Worm (Caenorhabditis elegans) whole organism, young adult: Measurements from ENCODE around the gene Y43F8B.17.

ENCODE experiments used
- B0035.1 ChIP-seq: sonication (generic microtip); optimal IDR thresholded peaks from 2 replicates; lab custom pipeline; 2016; ENCODE audit warnings: missing genetic modification characterization, mild to moderate bottlenecking, missing compliant biosample characterization, missing genotype, missing genetic modification reagents
- C06A6.2 ChIP-seq: fragments of 200-800 bp; sonication (Bioruptor generic); conservative IDR thresholded peaks from 2 replicates; pipeline ENCODE4 v1.3.6; 2022; ENCODE audit warnings: missing genetic modification characterization, missing compliant biosample characterization
- D2030.7 ChIP-seq: fragments of 200-800 bp; sonication (Bioruptor generic); IDR thresholded peaks from 2 replicates; pipeline ENCODE4 v1.3.6; 2022; ENCODE audit warnings: missing genetic modification reagents, missing genetic modification characterization, missing compliant biosample characterization
- F49E8.2 ChIP-seq: sonication (generic microtip); optimal IDR thresholded peaks from 3 replicates; lab custom pipeline; 2017; ENCODE audit warnings: missing genetic modification characterization, mild to moderate bottlenecking, missing compliant biosample characterization, antibody characterized with exemption, moderate library complexity; ENCODE audit not compliant: insufficient read depth
- F57A8.1 ChIP-seq: fragments of 200-800 bp; sonication (Bioruptor generic); optimal IDR thresholded peaks from 2 replicates; lab custom pipeline; 2018; ENCODE audit warnings: mild to moderate bottlenecking, missing genetic modification characterization, moderate library complexity, missing compliant biosample characterization
- F57C9.4 ChIP-seq: sonication (generic microtip); optimal IDR thresholded peaks from 2 replicates; lab custom pipeline; 2017; ENCODE audit warnings: mild to moderate bottlenecking, missing genetic modification characterization, missing compliant biosample characterization
- K11D2.4 ChIP-seq: fragments of 200-800 bp; sonication (Bioruptor generic); IDR thresholded peaks from 2 replicates; pipeline ENCODE4 v1.3.6; 2022; ENCODE audit warnings: missing genetic modification reagents, missing genetic modification characterization, missing compliant biosample characterization
- T26A5.8 ChIP-seq: sonication (generic microtip); optimal IDR thresholded peaks from 2 replicates; lab custom pipeline; 2016; ENCODE audit warnings: missing genetic modification characterization, missing compliant biosample characterization
- Y53G8AR.9 ChIP-seq: fragments of 200-800 bp; sonication (Bioruptor generic); conservative IDR thresholded peaks from 2 replicates; pipeline ENCODE4 v1.3.6; 2022; ENCODE audit warnings: missing genetic modification reagents, missing genetic modification characterization, missing compliant biosample characterization
- ama-1 ChIP-seq, 3 experiments: fragments of 150-350 bp in 1 of 3; sonication (generic microtip) in 2 of 3; optimal IDR thresholded peaks; 2 replicates each; lab custom pipeline; 2014 to 2018; ENCODE audit warnings: missing biosample characterization in 2 of 3, missing genetic modification characterization in 2 of 3, missing genetic modification reagents in 2 of 3
- aptf-3 ChIP-seq: fragments of 200-800 bp; sonication (Bioruptor generic); IDR thresholded peaks from 2 replicates; pipeline ENCODE4 v1.3.6; 2022; ENCODE audit warnings: missing genetic modification characterization, missing compliant biosample characterization
- attf-5 ChIP-seq: fragments of 200-800 bp; sonication (Bioruptor generic); optimal IDR thresholded peaks from 2 replicates; lab custom pipeline; 2018; ENCODE audit warnings: mild to moderate bottlenecking, missing genetic modification characterization, missing compliant biosample characterization
- attf-6 ChIP-seq: fragments of 200-800 bp; sonication (Bioruptor generic); IDR thresholded peaks from 2 replicates; pipeline ENCODE4 v1.3.6; 2022; ENCODE audit warnings: missing genetic modification reagents, missing genetic modification characterization, missing compliant biosample characterization
- bed-1 ChIP-seq: fragments of 200-800 bp; sonication (Bioruptor generic); IDR thresholded peaks from 2 replicates; pipeline ENCODE4 v1.3.6; 2022; ENCODE audit warnings: missing genetic modification reagents, missing genetic modification characterization, missing compliant biosample characterization
- cebp-1 ChIP-seq, 2 experiments: fragments of 200-800 bp in 1 of 2; sonication (Bioruptor generic) in 1 of 2; sonication (generic microtip) in 1 of 2; IDR thresholded peaks in 1 of 2; optimal IDR thresholded peaks in 1 of 2; 2 replicates each; pipeline versions ENCODE4 v1.3.6 to Lab custom; 2017 to 2022; ENCODE audit warnings: missing compliant biosample characterization in 2 of 2, missing genetic modification characterization in 2 of 2, mild to moderate bottlenecking in 1 of 2, missing genetic modification reagents in 1 of 2, moderate library complexity in 1 of 2
- ceh-100 ChIP-seq: fragments of 200-800 bp; sonication (Bioruptor generic); IDR thresholded peaks from 2 replicates; pipeline ENCODE4 v1.3.6; 2022; ENCODE audit warnings: missing genetic modification reagents, missing genetic modification characterization, missing compliant biosample characterization
- chd-7 ChIP-seq: sonication (generic microtip); optimal IDR thresholded peaks from 2 replicates; lab custom pipeline; 2016; ENCODE audit warnings: mild to moderate bottlenecking, missing genetic modification characterization, moderate library complexity, missing compliant biosample characterization
- dox-1 ChIP-seq: fragments of 200-800 bp; sonication (Bioruptor generic); IDR thresholded peaks from 2 replicates; pipeline ENCODE4 v1.3.6; 2022; ENCODE audit warnings: missing genetic modification reagents, missing genetic modification characterization, missing compliant biosample characterization
- fkh-3 ChIP-seq: sonication (generic microtip); optimal IDR thresholded peaks from 2 replicates; lab custom pipeline; 2016; ENCODE audit warnings: mild to moderate bottlenecking, missing genetic modification characterization, missing compliant biosample characterization
- hlh-12 ChIP-seq: sonication (generic microtip); optimal IDR thresholded peaks from 2 replicates; lab custom pipeline; 2016; ENCODE audit warnings: missing genetic modification characterization, missing compliant biosample characterization
- hrde-1 ChIP-seq: sonication (generic microtip); optimal IDR thresholded peaks from 2 replicates; lab custom pipeline; 2016; ENCODE audit warnings: missing genetic modification characterization, mild to moderate bottlenecking, missing compliant biosample characterization, moderate library complexity, missing genotype, missing genetic modification reagents, borderline replicate concordance
- hsf-1 ChIP-seq: fragments of 200-800 bp; sonication (Bioruptor generic); IDR thresholded peaks from 2 replicates; pipeline ENCODE4 v1.3.6; 2022; ENCODE audit warnings: missing genetic modification reagents, missing genetic modification characterization, missing compliant biosample characterization
- let-607 ChIP-seq, 2 experiments: fragments of 200-800 bp in 1 of 2; sonication (Bioruptor generic) in 1 of 2; sonication (generic microtip) in 1 of 2; optimal IDR thresholded peaks; 2 replicates each; lab custom pipeline; 2016 to 2018; ENCODE audit warnings: mild to moderate bottlenecking in 2 of 2, missing compliant biosample characterization in 2 of 2, missing genetic modification characterization in 2 of 2, moderate library complexity in 2 of 2, missing genotype in 1 of 2
- lin-26 ChIP-seq: fragments of 200-800 bp; sonication (Bioruptor generic); IDR thresholded peaks from 2 replicates; pipeline ENCODE4 v1.3.6; 2022; ENCODE audit warnings: missing genetic modification reagents, missing genetic modification characterization, missing compliant biosample characterization
- lin-35 ChIP-seq, 3 experiments: fragments of 150-350 bp in 2 of 3; sonication (generic microtip) in 1 of 3; optimal IDR thresholded peaks; 2 replicates each; lab custom pipeline; 2014 to 2018; ENCODE audit warnings: missing biosample characterization in 3 of 3, missing genetic modification characterization in 3 of 3, missing genetic modification reagents in 3 of 3
- lin-54 ChIP-seq: fragments of 200-800 bp; sonication (Bioruptor generic); optimal IDR thresholded peaks from 2 replicates; lab custom pipeline; 2018; ENCODE audit warnings: mild to moderate bottlenecking, missing genetic modification characterization, missing compliant biosample characterization
- lsl-1 ChIP-seq: fragments of 200-800 bp; sonication (Bioruptor generic); optimal IDR thresholded peaks from 2 replicates; lab custom pipeline; 2018; ENCODE audit warnings: mild to moderate bottlenecking, missing genetic modification characterization, moderate library complexity, missing compliant biosample characterization
- madf-10 ChIP-seq: sonication (generic microtip); optimal IDR thresholded peaks from 2 replicates; lab custom pipeline; 2016; ENCODE audit warnings: mild to moderate bottlenecking, missing genetic modification characterization, missing compliant biosample characterization
- madf-3 ChIP-seq: fragments of 200-800 bp; sonication (Bioruptor generic); IDR thresholded peaks from 2 replicates; pipeline ENCODE4 v1.3.6; 2022; ENCODE audit warnings: missing genetic modification reagents, missing genetic modification characterization, missing compliant biosample characterization
- madf-6 ChIP-seq: fragments of 200-800 bp; sonication (Bioruptor generic); IDR thresholded peaks from 2 replicates; pipeline ENCODE4 v1.3.6; 2022; ENCODE audit warnings: missing genetic modification reagents, missing genetic modification characterization, missing compliant biosample characterization
- pha-4 ChIP-seq: fragments of 150-350 bp; sonication (generic microtip); optimal IDR thresholded peaks from 2 replicates; lab custom pipeline; 2014; ENCODE audit warnings: missing biosample characterization, missing genetic modification reagents, missing genetic modification characterization
- repo-1 ChIP-seq: sonication (generic microtip); optimal IDR thresholded peaks from 2 replicates; lab custom pipeline; 2017; ENCODE audit warnings: mild to moderate bottlenecking, missing genetic modification characterization, missing compliant biosample characterization
- zim-3 ChIP-seq: sonication (generic microtip); optimal IDR thresholded peaks from 2 replicates; lab custom pipeline; 2017; ENCODE audit warnings: mild to moderate bottlenecking, missing genetic modification characterization, moderate library complexity, missing compliant biosample characterization
- ztf-25 ChIP-seq: fragments of 200-800 bp; sonication (Bioruptor generic); IDR thresholded peaks from 2 replicates; pipeline ENCODE4 v1.3.6; 2022; ENCODE audit warnings: missing genetic modification reagents, missing genetic modification characterization, missing compliant biosample characterization
- ztf-26 ChIP-seq: sonication (generic microtip); optimal IDR thresholded peaks from 2 replicates; lab custom pipeline; 2017; ENCODE audit warnings: missing genetic modification characterization, missing compliant biosample characterization

The Y43F8B.17 gene

ce11 chrV:19519511-19519934 lies 35.0 kb downstream of the Y43F8B.17 start (continued):
- TF ChIP-seq fkh-3 (no peak), D2030.7 (GFP tag; lab: Robert Waterston, UW) (no peak), madf-3 (0 out of 2 replicates have a peak, but pooled peaks have one; percentile 29), zim-3 (tag; lab: Kevin White, UChicago) (peak; percentile 90), chd-7 (tag; lab: Kevin White, UChicago) (peak; percentile 43), lin-54 (peak; percentile 33), ceh-100 (peak; percentile 36), dox-1 (peak; percentile 37; the same call in 1 of the 2 replicates), C06A6.2 (peak; percentile 32; the same call in 1 of the 2 replicates), lsl-1 (GFP tag; lab: Kevin White, UChicago) (no peak), F57C9.4 (tag; lab: Kevin White, UChicago) (peak; percentile 36), F57A8.1 (GFP tag; lab: Kevin White, UChicago) (peak; percentile 8), Y53G8AR.9 (GFP tag; lab: Robert Waterston, UW) (0 out of 2 replicates have a peak, but pooled peaks have one; percentile 61), K11D2.4 (GFP tag; lab: Robert Waterston, UW) (peak; percentile 51; the same call in 1 of the 2 replicates)
- TF ChIP-seq, all 124 proteins: peak for 36

ce11 chrV:19520130-19520529 lies 35.6 kb downstream of the Y43F8B.17 start:
- TF ChIP-seq zim-3 (tag; lab: Kevin White, UChicago) = peak; percentile 76
- TF ChIP-seq bed-1 (GFP tag; lab: Robert Waterston, UW) = 0 out of 2 replicates have a peak, but pooled peaks have one; percentile 55
- no peak for TF ChIP-seq T26A5.8 (tag; lab: Kevin White, UChicago)
- no peak for TF ChIP-seq F49E8.2 (tag; lab: Kevin White, UChicago)
- TF ChIP-seq Y53G8AR.9 (GFP tag; lab: Robert Waterston, UW) = 0 out of 2 replicates have a peak, but pooled peaks have one; percentile 9
- TF ChIP-seq aptf-3 (GFP tag; lab: Robert Waterston, UW) = 0 out of 2 replicates have a peak, but pooled peaks have one; percentile 46
- 0 out of 2 replicates have a peak, but pooled peaks have one; percentile 62 for TF ChIP-seq madf-3
- peak; percentile 4 for TF ChIP-seq lin-54
- peak; percentile 77 for TF ChIP-seq ama-1 (optimal IDR thresholded peaks at IDR 0.05; lab: Kevin White, UChicago)
- no peak for TF ChIP-seq ama-1 (GFP tag; optimal IDR thresholded peaks at IDR 0.05; lab: Kevin White, UChicago)
- TF ChIP-seq ztf-26 (tag; lab: Kevin White, UChicago) = peak; percentile 45
- no peak for TF ChIP-seq B0035.1
- TF ChIP-seq attf-6 (GFP tag; lab: Robert Waterston, UW) = 0 out of 2 replicates have a peak, but pooled peaks have one; percentile 32
- TF ChIP-seq hrde-1 (tag; lab: Kevin White, UChicago) = no peak
- no peak for TF ChIP-seq madf-10 (tag; lab: Kevin White, UChicago)
- TF ChIP-seq lin-35 (GFP tag; optimal IDR thresholded peaks at IDR 0.05; lab: Kevin White, UChicago) = no peak
- TF ChIP-seq cebp-1 (GFP tag; IDR thresholded peaks at IDR 0.05; lab: Robert Waterston, UW) = no peak
- TF ChIP-seq cebp-1 (tag; optimal IDR thresholded peaks at IDR 0.05; lab: Kevin White, UChicago) = no peak
- TF ChIP-seq hsf-1 (GFP tag; lab: Robert Waterston, UW) = 0 out of 2 replicates have a peak, but pooled peaks have one; percentile 11
- peak in 1 of 2 experiments; percentile 19 for TF ChIP-seq let-607 (tag; optimal IDR thresholded peaks at IDR 0.05; lab: Kevin White, UChicago)
- TF ChIP-seq attf-5 = no peak
- peak; percentile 5 for TF ChIP-seq repo-1 (tag; lab: Kevin White, UChicago)
- 0 out of 2 replicates have a peak, but pooled peaks have one; percentile 51 for TF ChIP-seq ztf-25 (GFP tag; lab: Robert Waterston, UW)
- peak; percentile 65 for TF ChIP-seq chd-7 (tag; lab: Kevin White, UChicago)
- TF ChIP-seq lin-26 (GFP tag; lab: Robert Waterston, UW) = no peak; the same call in 1 of the 2 replicates
- peak; percentile 56; the same call in 1 of the 2 replicates for TF ChIP-seq madf-6 (GFP tag; lab: Robert Waterston, UW)
- TF ChIP-seq pha-4 (tag; lab: Kevin White, UChicago) = no peak
- TF ChIP-seq hlh-12 (tag; lab: Kevin White, UChicago) = no peak
- TF ChIP-seq dox-1 = peak; percentile 40
